Fruit fly (Drosophila melanogaster): Measurements from ENCODE around the gene Cpr64Ad.

- no peak for TF ChIP-seq CG8159 (tag; optimal IDR thresholded peaks at IDR 0.05)
- no peak for TF ChIP-seq CG10348 (GFP tag; IDR thresholded peaks at IDR 0.05)
- no peak for TF ChIP-seq CG4496 (GFP tag; IDR thresholded peaks at IDR 0.05)
- no peak for TF ChIP-seq CG12605 (GFP tag; IDR thresholded peaks at IDR 0.05)
- TF ChIP-seq CG13204 (GFP tag; optimal IDR thresholded peaks at IDR 0.05): no peak
- TF ChIP-seq CG32121 (GFP tag; IDR thresholded peaks at IDR 0.05): no peak
- TF ChIP-seq CG8301 (tag; optimal IDR thresholded peaks at IDR 0.05): no peak
- 0 out of 3 replicates have a peak, but pooled peaks have one; percentile 10 for TF ChIP-seq fd96Ca (GFP tag; IDR thresholded peaks at IDR 0.05)
- TF ChIP-seq CG17806 (tag; optimal IDR thresholded peaks at IDR 0.05): no peak
- no peak for TF ChIP-seq CG15710 (tag; optimal IDR thresholded peaks at IDR 0.05)
- TF ChIP-seq Ets98B (GFP tag; IDR thresholded peaks at IDR 0.05): peak; percentile 6; the same call in 1 of the 2 replicates
Measured at dm6 chr3L:4253611-4254300, 38.6 kb downstream of the Cpr64Ad start.

Measured in whole organism, pupa.